Worm (Caenorhabditis elegans): ENCODE results near the gene fbxa-169.

Gene fbxa-169

DNA sequence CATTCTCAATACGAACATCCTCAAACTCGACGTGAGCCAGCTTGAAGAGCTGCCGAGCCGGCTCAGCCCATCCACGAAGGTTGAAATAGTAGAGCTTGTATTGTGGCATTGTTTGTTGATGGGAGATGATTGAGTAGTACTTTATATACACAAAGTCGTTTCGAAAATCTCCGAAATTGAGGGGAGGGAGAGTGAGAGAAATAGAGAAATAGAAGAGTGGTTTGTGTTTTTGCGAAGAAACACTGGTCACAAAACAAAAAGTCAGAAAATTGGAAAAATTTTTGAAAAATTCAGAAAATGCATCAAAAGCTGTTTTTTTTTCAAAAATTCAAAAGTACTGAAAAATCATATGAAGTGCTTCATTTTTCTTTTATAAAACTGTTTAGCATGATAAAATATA lies 37.1 kb upstream of the fbxa-169 start, which contains the start of gene gst-24:
Gene gst-24 (minus strand): TSS at position 181 of the 400 bp plus-strand sequence.
- peak; percentile 67 for TF ChIP-seq nhr-85 (tag)
- no peak for TF ChIP-seq nhr-12 (tag; optimal IDR thresholded peaks at IDR 0.05)
- TF ChIP-seq nhr-77 (tag; optimal IDR thresholded peaks at IDR 0.05): peak; percentile 61
- TF ChIP-seq snu-23 (GFP tag; optimal IDR thresholded peaks at IDR 0.05): peak; percentile 3
- TF ChIP-seq dpl-1 (GFP tag; optimal IDR thresholded peaks at IDR 0.05): peak in 1 of 3 experiments; percentile 6
- TF ChIP-seq lin-35 (GFP tag; optimal IDR thresholded peaks at IDR 0.05): peak in 1 of 2 experiments; percentile 15
- peak; percentile 29 for TF ChIP-seq lin-14 (GFP tag; optimal IDR thresholded peaks at IDR 0.05)
- TF ChIP-seq pqm-1 (tag; optimal IDR thresholded peaks at IDR 0.05): no peak
- TF ChIP-seq nhr-11 (tag; optimal IDR thresholded peaks at IDR 0.05): no peak

DNA sequence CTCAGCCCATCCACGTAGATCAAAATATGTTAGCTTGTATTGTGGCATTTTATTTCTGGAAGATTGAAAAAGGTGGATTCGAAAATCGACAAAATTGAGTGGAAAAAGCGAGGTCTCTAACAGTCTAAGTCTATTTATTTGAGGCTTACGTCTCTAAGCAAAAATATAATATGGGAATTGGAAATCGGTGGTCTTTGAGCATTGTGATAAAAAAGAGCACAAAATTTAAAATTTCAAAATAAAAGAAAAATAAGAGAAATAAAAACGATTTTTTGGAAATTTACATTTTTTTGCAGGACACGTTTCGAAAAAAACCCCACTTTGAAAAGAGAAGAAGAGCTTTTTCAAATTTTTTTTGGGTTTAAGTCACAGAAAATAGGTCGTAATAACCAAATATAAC lies 35.2 kb upstream of the fbxa-169 start, which contains the start of gene gst-15:
Gene gst-15 (minus strand): TSS at position 101 of the 400 bp plus-strand sequence.
- TF ChIP-seq snpc-4 (tag; optimal IDR thresholded peaks at IDR 0.05): no peak
- TF ChIP-seq vab-15 (tag; optimal IDR thresholded peaks at IDR 0.05): no peak
- no peak for TF ChIP-seq nhr-11 (tag; optimal IDR thresholded peaks at IDR 0.05)
- TF ChIP-seq ceh-8 (GFP tag; optimal IDR thresholded peaks at IDR 0.05): no peak
- TF ChIP-seq mdl-1 (tag; optimal IDR thresholded peaks at IDR 0.05): no peak
- no peak for TF ChIP-seq hlh-4 (tag; optimal IDR thresholded peaks at IDR 0.05)
- no peak for TF ChIP-seq nhr-19 (GFP tag; conservative IDR thresholded peaks at IDR 0.05)
- TF ChIP-seq mep-1 (tag; optimal IDR thresholded peaks at IDR 0.05): no peak
- TF ChIP-seq nhr-28 (tag; optimal IDR thresholded peaks at IDR 0.05): no peak
- TF ChIP-seq jun-1 (tag; optimal IDR thresholded peaks at IDR 0.05): no peak
- no peak for TF ChIP-seq fkh-4 (tag; optimal IDR thresholded peaks at IDR 0.05; ENCODE audit: borderline replicate concordance)
- TF ChIP-seq lsy-2 (tag; optimal IDR thresholded peaks at IDR 0.05): no peak
- TF ChIP-seq ztf-4 (tag; optimal IDR thresholded peaks at IDR 0.05): no peak
- no peak for TF ChIP-seq isw-1 (GFP tag; IDR thresholded peaks at IDR 0.05)
- no peak for TF ChIP-seq xbp-1 (tag; optimal IDR thresholded peaks at IDR 0.05)
- TF ChIP-seq mab-9 (GFP tag; IDR thresholded peaks at IDR 0.05): no peak
- TF ChIP-seq snu-23 (GFP tag; optimal IDR thresholded peaks at IDR 0.05): no peak

DNA sequence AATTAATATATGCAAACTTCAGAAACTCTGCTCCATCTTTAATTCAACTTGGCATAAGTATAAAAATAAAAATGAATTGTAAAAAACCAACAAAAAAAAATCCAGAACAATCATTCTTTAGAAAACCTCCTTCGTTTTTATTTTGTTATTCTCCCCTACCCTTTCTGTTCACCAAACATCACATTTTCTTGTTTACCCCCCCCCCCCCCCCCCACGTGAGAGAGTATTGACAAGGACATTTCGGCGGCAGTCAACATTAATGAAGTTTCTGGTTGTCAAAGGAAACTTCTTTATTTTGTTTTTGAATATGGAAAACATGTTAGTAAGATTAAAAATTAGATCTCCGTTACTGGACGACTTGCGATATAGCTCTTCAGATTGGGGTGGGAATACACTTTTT lies 33.8 kb upstream of the fbxa-169 start:
- TF ChIP-seq nhr-85 (tag) (peak; percentile 84), nhr-71 (tag; optimal IDR thresholded peaks at IDR 0.05) (peak; percentile 20), lin-14 (GFP tag; optimal IDR thresholded peaks at IDR 0.05) (peak; percentile 70), nhr-11 (tag; optimal IDR thresholded peaks at IDR 0.05) (no peak), snu-23 (GFP tag; optimal IDR thresholded peaks at IDR 0.05) (no peak), fkh-4 (tag; optimal IDR thresholded peaks at IDR 0.05; ENCODE audit: borderline replicate concordance) (no peak), hlh-4 (tag; optimal IDR thresholded peaks at IDR 0.05) (no peak), fkh-8 (tag; optimal IDR thresholded peaks at IDR 0.05) (peak; percentile 4), nhr-20 (tag; optimal IDR thresholded peaks at IDR 0.05) (peak; percentile 13)

DNA sequence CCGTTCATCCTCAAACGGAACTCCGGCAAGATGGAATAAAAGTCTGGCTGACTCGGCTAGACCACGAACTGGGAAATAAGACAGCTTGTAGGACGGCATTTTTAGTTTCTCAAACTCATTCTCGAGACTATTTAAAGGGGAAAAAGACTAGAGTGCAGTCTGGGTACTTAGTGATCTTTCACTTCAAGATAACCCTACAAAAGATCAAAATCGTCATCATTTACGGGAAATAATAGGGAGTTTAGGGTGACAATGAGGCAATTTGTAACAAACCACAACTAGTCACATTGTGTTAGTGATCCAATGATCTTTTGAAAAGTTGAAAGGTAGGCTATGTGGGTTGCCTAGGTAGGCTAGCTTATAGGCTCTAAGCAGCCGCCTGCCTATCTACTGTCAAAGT lies 32.3 kb upstream of the fbxa-169 start, which contains the start of gene gst-14:
Gene gst-14 (minus strand): TSS at position 101 of the 400 bp plus-strand sequence.
- TF ChIP-seq nhr-20 (tag; optimal IDR thresholded peaks at IDR 0.05) (peak; percentile 72), tbx-2 (tag; optimal IDR thresholded peaks at IDR 0.05) (no peak), nhr-71 (tag; optimal IDR thresholded peaks at IDR 0.05) (peak; percentile 12)

DNA sequence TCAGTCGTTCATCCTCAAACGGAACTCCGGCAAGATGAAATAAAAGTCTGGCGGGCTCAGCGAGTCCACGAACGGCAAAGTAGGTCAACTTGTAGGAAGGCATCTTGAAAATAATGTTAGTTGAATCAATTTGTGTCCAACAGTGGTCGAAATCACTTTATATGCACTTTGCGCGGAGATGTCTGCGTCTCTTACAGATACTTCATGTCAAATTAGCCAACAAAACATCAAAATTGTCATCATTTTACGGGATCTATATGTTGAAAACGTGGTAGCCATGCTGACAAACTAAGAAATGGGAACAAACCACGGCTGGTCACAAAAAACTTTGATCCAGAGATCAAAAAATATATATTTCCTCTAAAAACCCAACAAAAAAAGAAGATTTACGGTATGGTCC lies 30.5 kb upstream of the fbxa-169 start, which contains the start of gene gst-12:
Gene gst-12 (minus strand): TSS at position 254 of the 400 bp plus-strand sequence.
- no peak for TF ChIP-seq zag-1 (tag; optimal IDR thresholded peaks at IDR 0.05)
- peak; percentile 50 for TF ChIP-seq lin-14 (GFP tag; optimal IDR thresholded peaks at IDR 0.05)
- peak; percentile 71 for TF ChIP-seq nhr-20 (tag; optimal IDR thresholded peaks at IDR 0.05)
- peak; percentile 2 for TF ChIP-seq fkh-8 (tag; optimal IDR thresholded peaks at IDR 0.05)
- peak; percentile 86 for TF ChIP-seq skn-1 (tag; optimal IDR thresholded peaks at IDR 0.05)
- peak; percentile 29 for TF ChIP-seq nhr-71 (tag; optimal IDR thresholded peaks at IDR 0.05)
- no peak for TF ChIP-seq lin-15B (tag; optimal IDR thresholded peaks at IDR 0.05)
- TF ChIP-seq aly-2 (tag; optimal IDR thresholded peaks at IDR 0.05): no peak
- no peak for TF ChIP-seq mdl-1 (tag; optimal IDR thresholded peaks at IDR 0.05)
- TF ChIP-seq Y116A8C.19 (tag; optimal IDR thresholded peaks at IDR 0.05; ENCODE audit: borderline replicate concordance): no peak
- no peak for TF ChIP-seq ceh-82 (tag; optimal IDR thresholded peaks at IDR 0.05)
- TF ChIP-seq snu-23 (GFP tag; optimal IDR thresholded peaks at IDR 0.05): peak; percentile 4
- no peak for TF ChIP-seq mep-1 (tag; optimal IDR thresholded peaks at IDR 0.05)
- peak; percentile 77 for TF ChIP-seq nhr-85 (tag)

Measured in whole organism, L1 larva.